Worm (Caenorhabditis elegans) whole organism, L3 larva: ENCODE data around the gene him-18.

Experiments used
- ceh-82 ChIP-seq: fragments of 150-350 bp; optimal IDR thresholded peaks from 2 replicates; lab custom pipeline; 2014; ENCODE audit warnings: missing biosample characterization, missing genetic modification characterization
- fos-1 ChIP-seq: fragments of 150-350 bp; optimal IDR thresholded peaks from 2 replicates; lab custom pipeline; 2014; ENCODE audit warnings: missing biosample characterization, missing genetic modification characterization
- nhr-67 ChIP-seq: fragments of 150-350 bp; optimal IDR thresholded peaks from 2 replicates; lab custom pipeline; 2014; ENCODE audit warnings: missing biosample characterization, missing genetic modification characterization
- snpc-4 ChIP-seq: fragments of 150-350 bp; optimal IDR thresholded peaks from 2 replicates; lab custom pipeline; 2014; ENCODE audit warnings: missing biosample characterization, missing genetic modification characterization
- unc-39 ChIP-seq: sonication (generic microtip); optimal IDR thresholded peaks from 4 replicates; lab custom pipeline; 2017; ENCODE audit warnings: missing biosample characterization, missing genetic modification characterization

ce11 chrIII:4734056-4734455 lies 19.1 kb upstream of the him-18 start, which contains the start of gene F17C8.9:
- TF ChIP-seq unc-39 (tag; lab: Kevin White, UChicago) (no peak), ceh-82 (tag; lab: Kevin White, UChicago) (no peak), snpc-4 (no peak), nhr-67 (tag; lab: Kevin White, UChicago) (no peak), fos-1 (tag; lab: Kevin White, UChicago) (no peak)
